Worm (Caenorhabditis elegans) whole organism, L2 larva: Measurements from ENCODE around the gene R186.3.
A peak's percentile ranks its signal among the peaks of the same experiment; 100 is the strongest.

ENCODE experiments used
- F13H6.1 ChIP-seq: sonication (generic microtip); optimal IDR thresholded peaks from 2 replicates; lab custom pipeline; 2016; ENCODE audit warnings: missing genetic modification characterization, missing compliant biosample characterization
- alr-1 ChIP-seq: fragments of 150-350 bp; optimal IDR thresholded peaks from 2 replicates; lab custom pipeline; 2014; ENCODE audit warnings: missing biosample characterization, missing genetic modification characterization
- aly-2 ChIP-seq: fragments of 150-350 bp; optimal IDR thresholded peaks from 2 replicates; lab custom pipeline; 2014; ENCODE audit warnings: missing biosample characterization, missing genetic modification characterization
- dmd-4 ChIP-seq: sonication (generic microtip); optimal IDR thresholded peaks from 2 replicates; lab custom pipeline; 2017; ENCODE audit warnings: missing biosample characterization, missing genetic modification characterization
- egl-27 ChIP-seq: sonication (generic microtip); optimal IDR thresholded peaks from 3 replicates; lab custom pipeline; 2017; ENCODE audit warnings: missing biosample characterization, missing genetic modification reagents, missing genetic modification characterization
- elt-1 ChIP-seq: fragments of 150-350 bp; optimal IDR thresholded peaks from 2 replicates; lab custom pipeline; 2014; ENCODE audit warnings: missing biosample characterization, missing genetic modification characterization
- fos-1 ChIP-seq: fragments of 150-350 bp; optimal IDR thresholded peaks from 2 replicates; lab custom pipeline; 2014; ENCODE audit warnings: missing biosample characterization, missing genetic modification characterization
- lin-13 ChIP-seq: fragments of 150-350 bp; optimal IDR thresholded peaks from 2 replicates; lab custom pipeline; 2014; ENCODE audit warnings: missing biosample characterization, missing genetic modification reagents, missing genetic modification characterization
- nhr-77 ChIP-seq: fragments of 150-350 bp; optimal IDR thresholded peaks from 2 replicates; lab custom pipeline; 2014; ENCODE audit warnings: missing biosample characterization, missing genetic modification characterization
- skn-1 ChIP-seq: sonication (generic microtip); optimal IDR thresholded peaks from 2 replicates; lab custom pipeline; 2017; ENCODE audit warnings: missing biosample characterization, missing genetic modification characterization
- snpc-4 ChIP-seq: fragments of 150-350 bp; optimal IDR thresholded peaks from 2 replicates; lab custom pipeline; 2014; ENCODE audit warnings: missing biosample characterization, missing genetic modification characterization
- unc-62 ChIP-seq: fragments of 150-350 bp; optimal IDR thresholded peaks from 2 replicates; lab custom pipeline; 2014; ENCODE audit warnings: missing biosample characterization, missing genetic modification reagents, missing genetic modification characterization
- zag-1 ChIP-seq: fragments of 150-350 bp; optimal IDR thresholded peaks from 2 replicates; lab custom pipeline; 2014; ENCODE audit warnings: missing biosample characterization, missing genetic modification characterization

- TF ChIP-seq fos-1 = no peak
- TF ChIP-seq unc-62 (GFP tag; lab: Kevin White, UChicago) = no peak
- no peak for TF ChIP-seq egl-27 (tag; lab: Kevin White, UChicago)
- TF ChIP-seq elt-1 (tag; lab: Kevin White, UChicago) = no peak
- TF ChIP-seq snpc-4 (tag; lab: Kevin White, UChicago) = no peak
- TF ChIP-seq alr-1 (tag; lab: Kevin White, UChicago) = no peak
- no peak for TF ChIP-seq zag-1 (tag; lab: Kevin White, UChicago)
- TF ChIP-seq F13H6.1 (tag; lab: Kevin White, UChicago) = peak; percentile 7
- TF ChIP-seq skn-1 (tag; lab: Kevin White, UChicago) = no peak
- no peak for TF ChIP-seq aly-2 (tag; lab: Kevin White, UChicago)
- peak; percentile 21 for TF ChIP-seq lin-13 (GFP tag; lab: Kevin White, UChicago)
- no peak for TF ChIP-seq dmd-4 (tag; lab: Kevin White, UChicago)
- no peak for TF ChIP-seq nhr-77
Measured at ce11 chrV:13009843-13010242, 42.8 kb upstream of the R186.3 start.
